Worm (Caenorhabditis elegans): ENCODE measurements around the gene sym-1.
A peak's percentile ranks its signal among the peaks of the same experiment; 100 is the strongest.

Gene sym-1

DNA sequence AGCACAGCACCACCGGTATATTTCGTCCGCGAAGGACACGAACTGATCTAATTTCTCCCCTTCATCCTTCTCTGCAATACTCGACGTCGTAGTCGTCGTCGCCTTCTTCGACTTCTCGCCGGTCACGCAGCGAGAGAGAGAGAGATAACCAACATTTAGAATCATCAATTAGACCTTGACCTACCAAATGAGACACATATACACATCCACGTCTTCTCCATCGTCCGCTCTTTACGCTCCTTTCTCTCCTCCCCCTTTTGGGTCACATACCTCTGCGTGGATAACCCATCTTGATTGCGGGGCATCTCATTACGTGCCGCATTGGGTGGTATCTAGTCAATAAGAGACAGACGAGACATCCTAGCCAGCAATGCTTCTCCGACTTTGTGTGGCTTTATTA lies at the start of gene sym-1:
Gene sym-1 (plus strand): TSS at position 194 of the 400 bp plus-strand sequence.
- TF ChIP-seq zfh-2 (GFP tag; conservative IDR thresholded peaks at IDR 0.05), result peak; percentile 36; the same call in 1 of the 2 replicates
- TF ChIP-seq F33H1.4 (GFP tag; IDR thresholded peaks at IDR 0.05), result no peak
- no peak for TF ChIP-seq lin-35 (GFP tag; optimal IDR thresholded peaks at IDR 0.05)
- TF ChIP-seq dpl-1 (GFP tag; optimal IDR thresholded peaks at IDR 0.05), result no peak
- TF ChIP-seq gei-17 (GFP tag; optimal IDR thresholded peaks at IDR 0.05), result no peak
- no peak for TF ChIP-seq ceh-27 (GFP tag; optimal IDR thresholded peaks at IDR 0.05)

DNA sequence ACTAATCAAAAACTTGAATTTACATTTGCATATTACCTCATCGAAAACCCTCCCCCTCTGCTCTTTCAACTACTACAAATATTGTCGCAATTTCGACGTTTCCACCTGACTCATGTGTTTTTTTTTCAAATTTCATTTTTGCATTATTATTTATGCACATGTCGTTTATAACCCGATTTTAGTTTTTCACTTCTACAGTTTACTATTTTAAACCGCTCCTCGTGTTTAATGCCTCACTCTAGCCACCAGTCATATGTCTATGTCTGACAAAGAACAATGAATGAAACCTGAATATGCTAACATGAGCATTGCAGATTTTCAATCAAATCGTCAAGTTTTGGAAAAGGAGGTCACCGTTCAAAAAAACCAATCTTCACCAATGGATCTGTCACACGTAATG lies 47.3 kb upstream of the sym-1 start, which contains the start of gene T24C2.5:
Gene T24C2.5 (plus strand): TSS at position 301 of the 400 bp plus-strand sequence.
- TF ChIP-seq mel-28 (tag; optimal IDR thresholded peaks at IDR 0.05; ENCODE audit: borderline replicate concordance), result no peak
- no peak for TF ChIP-seq cebp-2 (GFP tag; IDR thresholded peaks at IDR 0.05)
- no peak for TF ChIP-seq egrh-3 (GFP tag; IDR thresholded peaks at IDR 0.05)
- TF ChIP-seq repo-1 (tag; optimal IDR thresholded peaks at IDR 0.05), result no peak
- TF ChIP-seq zim-3 (tag; optimal IDR thresholded peaks at IDR 0.05), result no peak
- no peak for TF ChIP-seq C06A6.2 (GFP tag; conservative IDR thresholded peaks at IDR 0.05)

- no peak for TF ChIP-seq D2030.7 (GFP tag; IDR thresholded peaks at IDR 0.05)
- no peak for TF ChIP-seq Y56A3A.18 (GFP tag; IDR thresholded peaks at IDR 0.05)
- no peak for TF ChIP-seq cebp-1 (GFP tag; IDR thresholded peaks at IDR 0.05)
- no peak for TF ChIP-seq cebp-1 (tag; optimal IDR thresholded peaks at IDR 0.05)
- TF ChIP-seq lin-40 (tag; optimal IDR thresholded peaks at IDR 0.05), result no peak
- no peak for TF ChIP-seq B0035.1 (tag; optimal IDR thresholded peaks at IDR 0.05)
- no peak for TF ChIP-seq unc-130 (GFP tag; optimal IDR thresholded peaks at IDR 0.05)
- no peak for TF ChIP-seq pbrm-1 (GFP tag; IDR thresholded peaks at IDR 0.05)
- no peak for TF ChIP-seq ekl-4 (GFP tag; IDR thresholded peaks at IDR 0.05)
- no peak for TF ChIP-seq attf-5 (GFP tag; optimal IDR thresholded peaks at IDR 0.05)
- TF ChIP-seq ztf-26 (tag; optimal IDR thresholded peaks at IDR 0.05), result no peak
- TF ChIP-seq ccch-3 (GFP tag; optimal IDR thresholded peaks at IDR 0.05), result no peak
- no peak for TF ChIP-seq Y53F4B.3 (GFP tag; IDR thresholded peaks at IDR 0.05)
- no peak for TF ChIP-seq gei-17 (GFP tag; optimal IDR thresholded peaks at IDR 0.05)
- no peak for TF ChIP-seq lin-35 (GFP tag; optimal IDR thresholded peaks at IDR 0.05)
- TF ChIP-seq cebp-2 (GFP tag; IDR thresholded peaks at IDR 0.05), result no peak
Observed at ce11 chrX:14534596-14534995, 46.8 kb upstream of the sym-1 start.

DNA sequence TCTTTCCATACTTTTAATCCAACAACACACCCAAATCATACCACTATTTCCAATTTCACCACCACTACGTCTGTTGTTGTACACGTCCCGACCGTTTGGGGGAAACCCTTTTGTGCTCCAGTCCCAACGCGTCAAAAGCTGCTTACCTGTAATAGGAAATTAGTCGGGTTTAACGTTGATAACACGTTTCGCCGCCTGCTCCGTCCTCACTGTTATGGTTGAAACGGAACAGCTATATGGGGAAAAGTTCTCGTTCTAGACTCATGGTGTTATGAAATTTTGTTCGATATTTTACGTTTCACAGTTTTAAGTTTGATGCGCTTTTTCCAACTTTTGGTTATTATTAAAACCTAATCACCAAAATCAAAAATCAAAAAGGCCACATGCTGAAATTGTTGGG lies 45.5 kb upstream of the sym-1 start:
- TF ChIP-seq ztf-22 (GFP tag; optimal IDR thresholded peaks at IDR 0.05), result no peak
- peak; percentile 34 for TF ChIP-seq nhr-80 (tag; optimal IDR thresholded peaks at IDR 0.05)
- no peak for TF ChIP-seq rpc-1 (optimal IDR thresholded peaks at IDR 0.05)
- TF ChIP-seq rpc-1 (tag; optimal IDR thresholded peaks at IDR 0.05), result no peak
- TF ChIP-seq hlh-26 (GFP tag; conservative IDR thresholded peaks at IDR 0.05), result no peak

- peak; percentile 38 for TF ChIP-seq nhr-80 (tag; optimal IDR thresholded peaks at IDR 0.05)
- TF ChIP-seq cebp-1 (GFP tag; IDR thresholded peaks at IDR 0.05), result peak; percentile 35; the same call in 1 of the 2 replicates
- peak; percentile 57 for TF ChIP-seq cebp-1 (tag; optimal IDR thresholded peaks at IDR 0.05)
- TF ChIP-seq tbp1 (GFP tag; optimal IDR thresholded peaks at IDR 0.05), result no peak
Observed at ce11 chrX:14537625-14538024, 43.8 kb upstream of the sym-1 start.

- peak; percentile 27 for TF ChIP-seq pha-4 (tag; optimal IDR thresholded peaks at IDR 0.05)
- TF ChIP-seq egl-44 (GFP tag; IDR thresholded peaks at IDR 0.05), result 0 out of 2 replicates have a peak, but pooled peaks have one; percentile 20
- TF ChIP-seq cebp-1 (GFP tag; IDR thresholded peaks at IDR 0.05), result peak; percentile 16; the same call in 1 of the 2 replicates
- no peak for TF ChIP-seq cebp-1 (tag; optimal IDR thresholded peaks at IDR 0.05)
- TF ChIP-seq nhr-80 (tag; optimal IDR thresholded peaks at IDR 0.05), result peak; percentile 90
- TF ChIP-seq madf-6 (GFP tag; IDR thresholded peaks at IDR 0.05), result no peak
- no peak for TF ChIP-seq mel-28 (tag; optimal IDR thresholded peaks at IDR 0.05; ENCODE audit: borderline replicate concordance)
- TF ChIP-seq let-607 (tag; optimal IDR thresholded peaks at IDR 0.05), result peak; percentile 26 to 67
- peak; percentile 46 for TF ChIP-seq atf-7 (tag; optimal IDR thresholded peaks at IDR 0.05)
- peak; percentile 37 for TF ChIP-seq ztf-22 (GFP tag; optimal IDR thresholded peaks at IDR 0.05)
- TF ChIP-seq tbp1 (GFP tag; optimal IDR thresholded peaks at IDR 0.05), result peak; percentile 1
- TF ChIP-seq madf-10 (tag; optimal IDR thresholded peaks at IDR 0.05), result peak; percentile 28
- peak; percentile 10 for TF ChIP-seq ets-4 (GFP tag; optimal IDR thresholded peaks at IDR 0.05)
- no peak for TF ChIP-seq snpc-4 (GFP tag; optimal IDR thresholded peaks at IDR 0.05)
- TF ChIP-seq snpc-4 (tag; optimal IDR thresholded peaks at IDR 0.05), result peak in 1 of 4 experiments; percentile 31
- TF ChIP-seq B0019.2 (GFP tag; conservative IDR thresholded peaks at IDR 0.05), result no peak
Observed at ce11 chrX:14539468-14539867, 42.0 kb upstream of the sym-1 start.

Measured in whole organism, young adult.